Fruit fly (Drosophila melanogaster) whole organism, pupa: ENCODE results near the gene Spn28B.

Experiments
- CG13204 ChIP-seq: fragments of 200-800 bp; sonication (Bioruptor generic); optimal IDR thresholded peaks from 2 replicates; lab custom pipeline; 2018; ENCODE audit warnings: missing biosample characterization, mild to moderate bottlenecking, missing genetic modification characterization, moderate library complexity
- CG17806 ChIP-seq: fragments of 200-800 bp; sonication (Bioruptor generic); optimal IDR thresholded peaks from 2 replicates; lab custom pipeline; 2018; ENCODE audit warnings: missing biosample characterization, mild to moderate bottlenecking, missing genetic modification characterization, moderate library complexity
- CG9948 ChIP-seq: fragments of 200-800 bp; sonication (Bioruptor generic); optimal IDR thresholded peaks from 2 replicates; lab custom pipeline; 2018; ENCODE audit warnings: missing biosample characterization, mild to moderate bottlenecking, missing genetic modification characterization, moderate library complexity
- EcR ChIP-seq: fragments of 200-800 bp; sonication (Bioruptor generic); optimal IDR thresholded peaks from 3 replicates; lab custom pipeline; 2019; ENCODE audit warnings: missing biosample characterization, missing genetic modification characterization, mild to moderate bottlenecking, moderate library complexity, missing genetic modification reagents
- Pif1A ChIP-seq: fragments of 200-800 bp; sonication (Bioruptor generic); optimal IDR thresholded peaks from 3 replicates; lab custom pipeline; 2016; ENCODE audit warnings: missing biosample characterization, missing genetic modification characterization
- Pif1B ChIP-seq: fragments of 200-800 bp; sonication (Bioruptor generic); optimal IDR thresholded peaks from 3 replicates; lab custom pipeline; 2016; ENCODE audit warnings: missing biosample characterization, missing genetic modification characterization
- gl ChIP-seq: fragments of 200-800 bp; sonication (Bioruptor generic); optimal IDR thresholded peaks from 2 replicates; lab custom pipeline; 2018; ENCODE audit warnings: missing biosample characterization, mild to moderate bottlenecking, missing genetic modification characterization

dm6 chr2L:7587106-7587505 lies 5.4 kb downstream of the Spn28B start:
- TF ChIP-seq EcR = no peak
- TF ChIP-seq CG13204 (GFP tag; lab: Kevin White, UChicago) = no peak
- no peak for TF ChIP-seq Pif1B (GFP tag; lab: Kevin White, UChicago)
- no peak for TF ChIP-seq CG9948 (tag; lab: Kevin White, UChicago)
- no peak for TF ChIP-seq Pif1A (GFP tag; lab: Kevin White, UChicago)
- no peak for TF ChIP-seq CG17806 (tag; lab: Kevin White, UChicago)
- TF ChIP-seq gl (tag; lab: Kevin White, UChicago) = no peak
